Worm (Caenorhabditis elegans): Measurements from ENCODE around the gene B0228.1.

- TF ChIP-seq mdl-1 (tag; optimal IDR thresholded peaks at IDR 0.05) (no peak), nhr-237 (tag; optimal IDR thresholded peaks at IDR 0.05) (no peak), ztf-4 (tag; optimal IDR thresholded peaks at IDR 0.05) (no peak), zag-1 (tag; optimal IDR thresholded peaks at IDR 0.05) (no peak), egl-27 (tag; optimal IDR thresholded peaks at IDR 0.05) (no peak), unc-62 (GFP tag; optimal IDR thresholded peaks at IDR 0.05) (no peak), snpc-4 (tag; optimal IDR thresholded peaks at IDR 0.05) (no peak), R02D3.7 (tag; optimal IDR thresholded peaks at IDR 0.05) (no peak), elt-3 (tag; optimal IDR thresholded peaks at IDR 0.05) (no peak), nhr-28 (tag; optimal IDR thresholded peaks at IDR 0.05) (no peak), ceh-28 (tag; optimal IDR thresholded peaks at IDR 0.05) (no peak), pqm-1 (tag; optimal IDR thresholded peaks at IDR 0.05) (no peak), ceh-16 (tag; optimal IDR thresholded peaks at IDR 0.05) (no peak), ceh-9 (tag; optimal IDR thresholded peaks at IDR 0.05) (no peak)
Measured at ce11 chrII:7769254-7769653, 14.1 kb downstream of the B0228.1 start.
